Worm (Caenorhabditis elegans): ENCODE results near the gene F35E12.9.

ce11 chrV:13756359-13757091, 11.6 kb upstream of the F35E12.9 start, which contains the start of gene F20G2.2:
- TF ChIP-seq cog-1 (tag; optimal IDR thresholded peaks at IDR 0.05), result no peak
- TF ChIP-seq flt-1 (GFP tag; IDR thresholded peaks at IDR 0.05), result no peak
- no peak for TF ChIP-seq tab-1 (GFP tag; IDR thresholded peaks at IDR 0.05)

Data from whole organism, midembryonic.